Worm (Caenorhabditis elegans) whole organism, young adult: ENCODE results near the gene pitr-2.

ENCODE experiments used
- B0019.2 ChIP-seq: fragments of 200-800 bp; sonication (Bioruptor generic); conservative IDR thresholded peaks from 2 replicates; pipeline ENCODE4 v1.3.6; 2022; ENCODE audit warnings: missing genetic modification reagents, missing genetic modification characterization, missing compliant biosample characterization
- B0035.1 ChIP-seq: sonication (generic microtip); optimal IDR thresholded peaks from 2 replicates; lab custom pipeline; 2016; ENCODE audit warnings: missing genetic modification characterization, mild to moderate bottlenecking, missing compliant biosample characterization, missing genotype, missing genetic modification reagents
- C17E4.6 ChIP-seq: fragments of 200-800 bp; sonication (Bioruptor generic); IDR thresholded peaks from 2 replicates; pipeline ENCODE4 v1.3.6; 2022; ENCODE audit warnings: missing genetic modification reagents, missing genetic modification characterization, missing compliant biosample characterization
- F22D6.2 ChIP-seq: sonication (generic microtip); optimal IDR thresholded peaks from 2 replicates; lab custom pipeline; 2016; ENCODE audit warnings: mild to moderate bottlenecking, missing genetic modification characterization, missing compliant biosample characterization
- F52B5.7 ChIP-seq: sonication (generic microtip); optimal IDR thresholded peaks from 2 replicates; lab custom pipeline; 2016; ENCODE audit warnings: mild to moderate bottlenecking, missing genetic modification characterization, missing compliant biosample characterization
- F55B11.4 ChIP-seq: sonication (generic microtip); optimal IDR thresholded peaks from 2 replicates; lab custom pipeline; 2016; ENCODE audit warnings: missing compliant biosample characterization, missing genetic modification characterization, borderline replicate concordance; ENCODE audit not compliant: insufficient read depth
- F57A8.1 ChIP-seq: fragments of 200-800 bp; sonication (Bioruptor generic); optimal IDR thresholded peaks from 2 replicates; lab custom pipeline; 2018; ENCODE audit warnings: mild to moderate bottlenecking, missing genetic modification characterization, moderate library complexity, missing compliant biosample characterization
- K11D2.4 ChIP-seq: fragments of 200-800 bp; sonication (Bioruptor generic); IDR thresholded peaks from 2 replicates; pipeline ENCODE4 v1.3.6; 2022; ENCODE audit warnings: missing genetic modification reagents, missing genetic modification characterization, missing compliant biosample characterization
- Y53G8AR.9 ChIP-seq: fragments of 200-800 bp; sonication (Bioruptor generic); conservative IDR thresholded peaks from 2 replicates; pipeline ENCODE4 v1.3.6; 2022; ENCODE audit warnings: missing genetic modification reagents, missing genetic modification characterization, missing compliant biosample characterization
- Y56A3A.18 ChIP-seq: fragments of 200-800 bp; sonication (Bioruptor generic); IDR thresholded peaks from 2 replicates; pipeline ENCODE4 v1.3.6; 2022; ENCODE audit warnings: missing genetic modification reagents, missing genetic modification characterization, missing compliant biosample characterization
- Y67H2A.10 ChIP-seq: fragments of 200-800 bp; sonication (Bioruptor generic); conservative IDR thresholded peaks from 2 replicates; pipeline ENCODE4 v1.3.6; 2022; ENCODE audit warnings: missing genetic modification reagents, missing genetic modification characterization, missing compliant biosample characterization
- attf-3 ChIP-seq: fragments of 200-800 bp; sonication (Bioruptor generic); conservative IDR thresholded peaks from 2 replicates; pipeline ENCODE4 v1.3.6; 2022; ENCODE audit warnings: missing genetic modification reagents, missing genetic modification characterization, missing compliant biosample characterization
- ceh-27 ChIP-seq: fragments of 200-800 bp; sonication (Bioruptor generic); optimal IDR thresholded peaks from 2 replicates; lab custom pipeline; 2018; ENCODE audit warnings: mild to moderate bottlenecking, missing genetic modification characterization, moderate library complexity, missing compliant biosample characterization
- chd-7 ChIP-seq: sonication (generic microtip); optimal IDR thresholded peaks from 2 replicates; lab custom pipeline; 2016; ENCODE audit warnings: mild to moderate bottlenecking, missing genetic modification characterization, moderate library complexity, missing compliant biosample characterization
- dpl-1 ChIP-seq: fragments of 150-350 bp; optimal IDR thresholded peaks from 2 replicates; lab custom pipeline; 2014; ENCODE audit warnings: missing biosample characterization, missing genetic modification reagents, missing genetic modification characterization
- him-1 ChIP-seq: sonication (generic microtip); optimal IDR thresholded peaks from 2 replicates; lab custom pipeline; 2016; ENCODE audit warnings: missing genotype, missing genetic modification reagents, missing genetic modification characterization, missing compliant biosample characterization
- hmg-20 ChIP-seq: fragments of 200-800 bp; sonication (Bioruptor generic); IDR thresholded peaks from 2 replicates; pipeline ENCODE4 v1.3.6; 2022; ENCODE audit warnings: missing genetic modification reagents, missing genetic modification characterization, missing compliant biosample characterization
- hrde-1 ChIP-seq: sonication (generic microtip); optimal IDR thresholded peaks from 2 replicates; lab custom pipeline; 2016; ENCODE audit warnings: missing genetic modification characterization, mild to moderate bottlenecking, missing compliant biosample characterization, moderate library complexity, missing genotype, missing genetic modification reagents, borderline replicate concordance
- lag-1 ChIP-seq: fragments of 200-800 bp; sonication (Bioruptor generic); IDR thresholded peaks from 2 replicates; pipeline ENCODE4 v1.3.6; 2022; ENCODE audit warnings: missing genetic modification reagents, missing genetic modification characterization, missing compliant biosample characterization
- let-526 ChIP-seq: fragments of 200-800 bp; sonication (Bioruptor generic); IDR thresholded peaks from 2 replicates; pipeline ENCODE4 v1.3.6; 2022; ENCODE audit warnings: missing genetic modification reagents, missing genetic modification characterization, missing compliant biosample characterization
- lin-35 ChIP-seq, 3 experiments: fragments of 150-350 bp in 2 of 3; sonication (generic microtip) in 1 of 3; optimal IDR thresholded peaks; 2 replicates each; lab custom pipeline; 2014 to 2018; ENCODE audit warnings: missing biosample characterization in 3 of 3, missing genetic modification characterization in 3 of 3, missing genetic modification reagents in 3 of 3
- lsy-27 ChIP-seq: sonication (generic microtip); optimal IDR thresholded peaks from 2 replicates; lab custom pipeline; 2017; ENCODE audit warnings: missing genetic modification characterization, mild to moderate bottlenecking, missing compliant biosample characterization, antibody characterized with exemption, missing genotype, borderline replicate concordance; ENCODE audit not compliant: insufficient read depth
- madf-10 ChIP-seq: sonication (generic microtip); optimal IDR thresholded peaks from 2 replicates; lab custom pipeline; 2016; ENCODE audit warnings: mild to moderate bottlenecking, missing genetic modification characterization, missing compliant biosample characterization
- madf-3 ChIP-seq: fragments of 200-800 bp; sonication (Bioruptor generic); IDR thresholded peaks from 2 replicates; pipeline ENCODE4 v1.3.6; 2022; ENCODE audit warnings: missing genetic modification reagents, missing genetic modification characterization, missing compliant biosample characterization
- madf-6 ChIP-seq: fragments of 200-800 bp; sonication (Bioruptor generic); IDR thresholded peaks from 2 replicates; pipeline ENCODE4 v1.3.6; 2022; ENCODE audit warnings: missing genetic modification reagents, missing genetic modification characterization, missing compliant biosample characterization
- mcd-1 ChIP-seq: fragments of 200-800 bp; sonication (Bioruptor generic); IDR thresholded peaks from 2 replicates; pipeline ENCODE4 v1.3.6; 2022; ENCODE audit warnings: missing genetic modification reagents, missing genetic modification characterization, missing compliant biosample characterization
- mes-4 ChIP-seq: sonication (generic microtip); optimal IDR thresholded peaks from 2 replicates; lab custom pipeline; 2016; ENCODE audit warnings: missing genotype, missing genetic modification characterization, missing compliant biosample characterization
- nfya-1 ChIP-seq: sonication (generic microtip); optimal IDR thresholded peaks from 2 replicates; lab custom pipeline; 2017; ENCODE audit warnings: antibody characterized with exemption, missing compliant biosample characterization, missing genetic modification characterization, borderline replicate concordance; ENCODE audit not compliant: insufficient read depth
- nhr-80 ChIP-seq: sonication (generic microtip); optimal IDR thresholded peaks from 2 replicates; lab custom pipeline; 2016; ENCODE audit warnings: missing genetic modification characterization, missing compliant biosample characterization
- rcor-1 ChIP-seq: fragments of 200-800 bp; sonication (Bioruptor generic); IDR thresholded peaks from 2 replicates; pipeline ENCODE4 v1.3.6; 2022; ENCODE audit warnings: missing genetic modification reagents, missing genetic modification characterization, missing compliant biosample characterization
- repo-1 ChIP-seq: sonication (generic microtip); optimal IDR thresholded peaks from 2 replicates; lab custom pipeline; 2017; ENCODE audit warnings: mild to moderate bottlenecking, missing genetic modification characterization, missing compliant biosample characterization
- snpc-1.3 ChIP-seq: sonication (generic microtip); optimal IDR thresholded peaks from 2 replicates; lab custom pipeline; 2017; ENCODE audit warnings: missing genetic modification characterization, mild to moderate bottlenecking, missing compliant biosample characterization, antibody characterized with exemption, moderate library complexity, missing genotype, missing genetic modification reagents; ENCODE audit not compliant: insufficient read depth
- tlf-1 ChIP-seq: fragments of 200-800 bp; sonication (Bioruptor generic); optimal IDR thresholded peaks from 2 replicates; lab custom pipeline; 2018; ENCODE audit warnings: mild to moderate bottlenecking, missing genetic modification characterization, missing compliant biosample characterization
- unc-130 ChIP-seq: sonication (generic microtip); optimal IDR thresholded peaks from 2 replicates; lab custom pipeline; 2016; ENCODE audit warnings: missing genetic modification reagents, missing genetic modification characterization, missing compliant biosample characterization
- unc-62 ChIP-seq: fragments of 150-350 bp; optimal IDR thresholded peaks from 2 replicates; lab custom pipeline; 2014; ENCODE audit warnings: missing biosample characterization, missing genetic modification reagents, missing genetic modification characterization

The pitr-2 gene

ce11 chrV:9173789-9174188 is 36.3 kb upstream of the pitr-2 start, which contains the start of gene pqn-16:
Gene pqn-16, plus strand, starts transcription at chrV:9174089.
- TF ChIP-seq repo-1 (tag; lab: Kevin White, UChicago) (no peak), F55B11.4 (tag; lab: Kevin White, UChicago) (no peak), hrde-1 (tag; lab: Kevin White, UChicago) (no peak), F22D6.2 (no peak), dpl-1 (no peak), lag-1 (no peak), C17E4.6 (GFP tag; lab: Robert Waterston, UW) (no peak), him-1 (tag; lab: Kevin White, UChicago) (no peak), mcd-1 (GFP tag; lab: Robert Waterston, UW) (no peak), lsy-27 (tag; lab: Kevin White, UChicago) (no peak), hmg-20 (GFP tag; lab: Robert Waterston, UW) (no peak), B0035.1 (tag; lab: Kevin White, UChicago) (no peak), nhr-80 (tag; lab: Kevin White, UChicago) (no peak), rcor-1 (GFP tag; lab: Robert Waterston, UW) (no peak), madf-6 (GFP tag; lab: Robert Waterston, UW) (no peak), unc-130 (GFP tag; lab: Kevin White, UChicago) (no peak), chd-7 (tag; lab: Kevin White, UChicago) (no peak), madf-3 (no peak), F57A8.1 (GFP tag; lab: Kevin White, UChicago) (no peak)

- TF ChIP-seq nhr-80 (tag; lab: Kevin White, UChicago) (peak; percentile 60), Y53G8AR.9 (GFP tag; lab: Robert Waterston, UW) (no peak)
These were observed 35.5 kb upstream of the pitr-2 start, which contains the start of gene gad-3 for ce11 chrV:9172989-9173388. Gene gad-3, minus strand, starts transcription at chrV:9173005.

- TF ChIP-seq let-526 (GFP tag; lab: Robert Waterston, UW) = no peak
- TF ChIP-seq K11D2.4 (GFP tag; lab: Robert Waterston, UW) = no peak
- TF ChIP-seq Y56A3A.18 (GFP tag; lab: Robert Waterston, UW) = no peak
- no peak for TF ChIP-seq Y67H2A.10
- no peak for TF ChIP-seq F52B5.7 (tag; lab: Kevin White, UChicago)
- no peak for TF ChIP-seq unc-62 (GFP tag; lab: Kevin White, UChicago)
- no peak for TF ChIP-seq snpc-1.3 (tag; lab: Kevin White, UChicago)
- no peak for TF ChIP-seq ceh-27 (GFP tag; lab: Kevin White, UChicago)
- TF ChIP-seq him-1 (tag; lab: Kevin White, UChicago) = no peak
- TF ChIP-seq madf-10 (tag; lab: Kevin White, UChicago) = no peak
- no peak for TF ChIP-seq mes-4 (tag; lab: Kevin White, UChicago)
- no peak for TF ChIP-seq attf-3
- no peak for TF ChIP-seq tlf-1 (GFP tag; lab: Kevin White, UChicago)
- no peak for TF ChIP-seq lag-1
- TF ChIP-seq lin-35 (GFP tag; optimal IDR thresholded peaks at IDR 0.05; lab: Kevin White, UChicago) = no peak
- TF ChIP-seq B0019.2 = no peak
- TF ChIP-seq nfya-1 (tag; lab: Kevin White, UChicago) = no peak
These were observed 30.6 kb upstream of the pitr-2 start, which contains the start of gene B0222.11 for ce11 chrV:9168089-9168488. Gene B0222.11, minus strand, starts transcription at chrV:9168189.
